Fruit fly (Drosophila melanogaster) whole organism, adult: Measurements from ENCODE around the gene eIF4EHP.

ENCODE experiments used
- CG11617 ChIP-seq: fragments of 200-800 bp; sonication (Bioruptor generic); optimal IDR thresholded peaks from 2 replicates; lab custom pipeline; 2017; ENCODE audit warnings: mild to moderate bottlenecking, missing biosample characterization, missing genetic modification reagents, missing genetic modification characterization
- CG7045 ChIP-seq: fragments of 200-800 bp; sonication (Bioruptor generic); optimal IDR thresholded peaks from 2 replicates; lab custom pipeline; 2017; ENCODE audit warnings: missing biosample characterization, mild to moderate bottlenecking, missing genetic modification characterization
- Mnt ChIP-seq: fragments of 200-800 bp; sonication (Bioruptor generic); optimal IDR thresholded peaks from 2 replicates; lab custom pipeline; 2016; ENCODE audit warnings: missing biosample characterization, mild to moderate bottlenecking, missing genetic modification characterization
- bab1 ChIP-seq: fragments of 200-800 bp; sonication (Bioruptor generic); optimal IDR thresholded peaks from 3 replicates; lab custom pipeline; 2019; ENCODE audit warnings: missing biosample characterization, mild to moderate bottlenecking, missing genetic modification characterization, moderate library complexity
- kay ChIP-seq: fragments of 200-800 bp; sonication (Bioruptor generic); peaks from one replicate; lab custom pipeline; 2016; ENCODE audit warnings: missing biosample characterization, missing genetic modification characterization, borderline replicate concordance

DNA sequence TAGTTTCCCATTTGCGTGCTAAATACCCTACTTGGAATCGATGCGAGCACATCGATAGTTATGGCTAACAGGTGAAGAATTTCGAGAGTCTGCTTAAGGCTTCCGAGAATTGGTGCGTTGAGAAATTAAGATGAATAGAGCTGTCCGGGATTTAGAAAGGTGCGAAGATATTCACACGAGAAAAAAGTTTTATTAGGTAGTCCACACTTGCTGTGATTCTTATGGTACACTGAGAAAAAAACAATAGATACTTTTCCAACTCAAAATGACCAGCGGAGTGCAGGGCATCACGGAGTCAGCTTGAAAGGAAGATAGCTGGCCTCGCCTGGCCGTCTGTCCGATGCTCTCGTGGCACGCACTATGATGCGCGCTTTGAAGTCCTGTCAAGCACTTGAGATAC, 35.8 kb upstream of the eIF4EHP start:
- TF ChIP-seq Mnt (GFP tag; lab: Kevin White, UChicago) (no peak), CG7045 (GFP tag; lab: Kevin White, UChicago) (no peak), bab1 (GFP tag; lab: Kevin White, UChicago) (no peak), kay (GFP tag; lab: Kevin White, UChicago) (no peak), CG11617 (GFP tag; lab: Kevin White, UChicago) (no peak)
